Worm (Caenorhabditis elegans): Measurements from ENCODE around the gene C13A2.7.

C13A2.7 gene

DNA sequence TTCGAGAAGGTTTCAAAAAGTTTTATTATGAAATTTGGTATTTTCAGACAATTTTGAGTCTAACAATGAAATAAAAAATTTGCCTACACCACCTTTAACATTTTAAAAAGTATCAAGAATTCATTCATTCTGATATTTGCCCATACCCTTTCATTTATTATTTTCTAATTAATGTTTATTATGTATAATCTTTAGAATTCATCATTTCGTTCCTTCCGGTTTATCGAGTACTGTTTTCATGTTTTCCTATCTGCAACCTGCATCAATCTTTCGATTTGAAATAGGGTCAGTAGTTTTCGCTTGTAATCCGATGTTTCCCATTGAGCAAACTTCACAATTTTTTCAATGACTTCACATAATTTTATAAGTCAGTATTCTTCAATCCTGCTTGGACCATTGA lies 3.3 kb downstream of the C13A2.7 start, which contains the start of gene C13A2.6:
Gene C13A2.6, plus strand, starts transcription at position 301 of the 400 bp plus-strand sequence.
- TF ChIP-seq nhr-90 (tag; optimal IDR thresholded peaks at IDR 0.05) (no peak), madf-6 (GFP tag; IDR thresholded peaks at IDR 0.05) (no peak), ccch-3 (GFP tag; optimal IDR thresholded peaks at IDR 0.05) (no peak), ztf-22 (GFP tag; optimal IDR thresholded peaks at IDR 0.05) (no peak), ztf-28 (GFP tag; IDR thresholded peaks at IDR 0.05) (no peak), Y53G8AR.9 (GFP tag; conservative IDR thresholded peaks at IDR 0.05) (no peak), xnd-1 (tag; optimal IDR thresholded peaks at IDR 0.05) (no peak), C06A6.2 (GFP tag; conservative IDR thresholded peaks at IDR 0.05) (no peak), B0035.1 (tag; optimal IDR thresholded peaks at IDR 0.05) (no peak), T07F8.4 (tag; optimal IDR thresholded peaks at IDR 0.05) (no peak), egl-44 (GFP tag; IDR thresholded peaks at IDR 0.05) (no peak), atf-7 (tag; optimal IDR thresholded peaks at IDR 0.05) (no peak), ceh-27 (GFP tag; optimal IDR thresholded peaks at IDR 0.05) (no peak), fkh-3 (tag; optimal IDR thresholded peaks at IDR 0.05) (no peak), attf-5 (GFP tag; optimal IDR thresholded peaks at IDR 0.05) (no peak), gei-17 (GFP tag; optimal IDR thresholded peaks at IDR 0.05) (no peak)

DNA sequence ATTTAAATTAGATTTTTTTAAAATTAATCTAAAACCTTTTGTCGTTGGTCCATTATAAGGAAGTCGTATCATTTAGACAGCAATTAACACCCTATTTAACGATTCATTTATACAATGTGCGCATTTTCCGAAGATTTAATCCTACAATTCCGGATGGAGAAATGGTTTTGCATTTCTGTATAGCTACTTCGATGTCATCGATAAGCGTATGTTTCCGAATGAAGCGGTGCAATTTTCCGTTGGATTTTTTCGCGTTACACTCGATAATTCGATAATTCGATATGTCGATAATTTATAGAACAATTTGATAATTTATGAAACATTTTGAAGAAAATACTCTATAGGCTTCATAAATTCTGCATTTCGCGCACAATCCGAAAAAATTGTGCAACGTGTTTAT lies 8.9 kb downstream of the C13A2.7 start, which contains the start of gene C13A2.10:
Gene C13A2.10, minus strand, starts transcription at position 101 of the 400 bp plus-strand sequence.
- TF ChIP-seq lag-1 (GFP tag; IDR thresholded peaks at IDR 0.05) (no peak), unc-130 (GFP tag; optimal IDR thresholded peaks at IDR 0.05) (no peak), ZK185.1 (tag; optimal IDR thresholded peaks at IDR 0.05; ENCODE audit: poor library complexity, severe bottlenecking) (no peak), C17E4.6 (GFP tag; IDR thresholded peaks at IDR 0.05) (no peak), nhr-90 (tag; optimal IDR thresholded peaks at IDR 0.05) (no peak), somi-1 (GFP tag; optimal IDR thresholded peaks at IDR 0.05) (no peak)

- TF ChIP-seq F49E8.2 (tag; optimal IDR thresholded peaks at IDR 0.05; ENCODE audit: insufficient read depth) = no peak
- no peak for TF ChIP-seq ama-1 (optimal IDR thresholded peaks at IDR 0.05)
- no peak for TF ChIP-seq ama-1 (GFP tag; optimal IDR thresholded peaks at IDR 0.05)
- no peak for TF ChIP-seq dox-1 (GFP tag; IDR thresholded peaks at IDR 0.05)
- no peak for TF ChIP-seq Y53G8AR.9 (GFP tag; conservative IDR thresholded peaks at IDR 0.05)
- no peak for TF ChIP-seq hmg-20 (GFP tag; IDR thresholded peaks at IDR 0.05)
- TF ChIP-seq sea-2 (GFP tag; IDR thresholded peaks at IDR 0.05) = no peak
- no peak for TF ChIP-seq lin-35 (GFP tag; optimal IDR thresholded peaks at IDR 0.05)
- TF ChIP-seq ztf-3 (GFP tag; optimal IDR thresholded peaks at IDR 0.05) = no peak
- TF ChIP-seq ztf-28 (GFP tag; IDR thresholded peaks at IDR 0.05) = no peak
- no peak for TF ChIP-seq attf-6 (GFP tag; IDR thresholded peaks at IDR 0.05)
- no peak for TF ChIP-seq snpc-4 (GFP tag; optimal IDR thresholded peaks at IDR 0.05)
- TF ChIP-seq snpc-4 (tag; optimal IDR thresholded peaks at IDR 0.05) = no peak
- no peak for TF ChIP-seq Y95B8A.8 (GFP tag; IDR thresholded peaks at IDR 0.05)
- no peak for TF ChIP-seq nfya-1 (tag; optimal IDR thresholded peaks at IDR 0.05; ENCODE audit: borderline replicate concordance, insufficient read depth)
- TF ChIP-seq gei-17 (GFP tag; optimal IDR thresholded peaks at IDR 0.05) = no peak
Measured at ce11 chrV:7275491-7275890, 9.4 kb downstream of the C13A2.7 start, which contains the start of gene C13A2.5. Gene C13A2.5, plus strand, starts transcription at chrV:7275791.

ce11 chrV:7279090-7279489 lies 13.0 kb downstream of the C13A2.7 start, which contains the start of gene C13A2.4:
Gene C13A2.4, plus strand, starts transcription at chrV:7279390.
- no peak for TF ChIP-seq sdz-38 (tag; optimal IDR thresholded peaks at IDR 0.05)
- no peak for TF ChIP-seq aptf-2 (GFP tag; conservative IDR thresholded peaks at IDR 0.05)
- no peak for TF ChIP-seq chd-7 (tag; optimal IDR thresholded peaks at IDR 0.05)
- TF ChIP-seq ztf-6 (GFP tag; IDR thresholded peaks at IDR 0.05) = no peak
- TF ChIP-seq let-526 (GFP tag; IDR thresholded peaks at IDR 0.05) = no peak
- TF ChIP-seq B0336.3 (GFP tag; IDR thresholded peaks at IDR 0.05) = no peak
- no peak for TF ChIP-seq hsf-1 (GFP tag; IDR thresholded peaks at IDR 0.05)
- TF ChIP-seq dpff-1 (tag; optimal IDR thresholded peaks at IDR 0.05) = no peak
- TF ChIP-seq ztf-25 (GFP tag; IDR thresholded peaks at IDR 0.05) = no peak
- TF ChIP-seq zfh-2 (GFP tag; conservative IDR thresholded peaks at IDR 0.05) = no peak
- TF ChIP-seq T26A5.8 (tag; optimal IDR thresholded peaks at IDR 0.05) = no peak
- TF ChIP-seq C17E4.6 (GFP tag; IDR thresholded peaks at IDR 0.05) = no peak
- no peak for TF ChIP-seq let-607 (tag; optimal IDR thresholded peaks at IDR 0.05)
- TF ChIP-seq fkh-3 (tag; optimal IDR thresholded peaks at IDR 0.05) = no peak
- TF ChIP-seq B0035.1 (tag; optimal IDR thresholded peaks at IDR 0.05) = no peak
- no peak for TF ChIP-seq lag-1 (GFP tag; IDR thresholded peaks at IDR 0.05)

Data from whole organism, young adult.